Worm (Caenorhabditis elegans) whole organism, late embryonic: Measurements from ENCODE around the gene K10C2.14.

Experiments used
- F13H6.1 ChIP-seq: sonication (generic microtip); optimal IDR thresholded peaks from 2 replicates; lab custom pipeline; 2016; ENCODE audit warnings: missing genetic modification characterization, missing compliant biosample characterization
- che-1 ChIP-seq: sonication (generic microtip); optimal IDR thresholded peaks from 2 replicates; lab custom pipeline; 2016; ENCODE audit warnings: mild to moderate bottlenecking, missing genetic modification characterization, missing compliant biosample characterization
- hlh-15 ChIP-seq: sonication (generic microtip); optimal IDR thresholded peaks from 2 replicates; lab custom pipeline; 2016; ENCODE audit warnings: missing genetic modification characterization, missing compliant biosample characterization
- nfya-1 ChIP-seq: sonication (generic microtip); optimal IDR thresholded peaks from 2 replicates; lab custom pipeline; 2017; ENCODE audit warnings: missing genetic modification characterization, mild to moderate bottlenecking, missing compliant biosample characterization, antibody characterized with exemption, moderate library complexity
- nhr-11 ChIP-seq: fragments of 150-350 bp; optimal IDR thresholded peaks from 2 replicates; lab custom pipeline; 2014; ENCODE audit warnings: missing biosample characterization, missing genetic modification characterization
- nhr-232 ChIP-seq: sonication (generic microtip); optimal IDR thresholded peaks from 2 replicates; lab custom pipeline; 2016; ENCODE audit warnings: missing genetic modification characterization, missing compliant biosample characterization
- npax-4 ChIP-seq: sonication (generic microtip); optimal IDR thresholded peaks from 2 replicates; lab custom pipeline; 2016; ENCODE audit warnings: missing genetic modification characterization, missing compliant biosample characterization
- pag-3 ChIP-seq: sonication (generic microtip); optimal IDR thresholded peaks from 2 replicates; lab custom pipeline; 2016; ENCODE audit warnings: missing compliant biosample characterization, missing genetic modification characterization, borderline replicate concordance
- pax-1 ChIP-seq: fragments of 150-350 bp; optimal IDR thresholded peaks from 2 replicates; lab custom pipeline; 2014; ENCODE audit warnings: missing biosample characterization, missing genetic modification characterization
- sox-2 ChIP-seq: fragments of 200-800 bp; sonication (Bioruptor generic); IDR thresholded peaks from 2 replicates; pipeline ENCODE4 v1.3.6; 2022; ENCODE audit warnings: missing genetic modification reagents, missing genetic modification characterization, missing compliant biosample characterization
- sox-4 ChIP-seq: sonication (generic microtip); optimal IDR thresholded peaks from 2 replicates; lab custom pipeline; 2017; ENCODE audit warnings: mild to moderate bottlenecking, missing genetic modification characterization, inconsistent platforms, missing compliant biosample characterization
- unc-86 ChIP-seq: sonication (generic microtip); optimal IDR thresholded peaks from 2 replicates; lab custom pipeline; 2016; ENCODE audit warnings: missing genetic modification characterization, missing compliant biosample characterization

DNA sequence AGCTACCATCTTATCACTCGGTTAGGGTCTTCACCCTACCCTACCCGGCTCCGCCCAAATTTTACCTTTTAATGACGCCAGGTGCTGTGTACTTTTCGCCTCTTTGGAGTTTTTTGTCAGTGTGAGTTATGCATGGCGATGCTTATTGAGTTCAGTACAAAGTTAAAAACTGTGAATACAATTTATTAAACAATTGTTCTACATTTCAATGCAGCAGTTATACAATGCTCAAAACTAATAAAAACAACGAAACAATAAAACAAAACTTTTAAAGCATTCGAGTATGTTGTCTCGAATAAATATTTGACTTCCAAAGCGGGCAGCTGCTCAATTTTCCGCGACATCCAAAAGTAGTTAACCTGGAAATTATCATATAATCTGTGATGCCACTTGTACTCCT, 9.9 kb downstream of the K10C2.14 start, which contains the start of gene ctsa-2:
- TF ChIP-seq pag-3 (tag; lab: Kevin White, UChicago) (no peak), sox-2 (GFP tag; lab: Robert Waterston, UW) (no peak), nhr-11 (tag; lab: Kevin White, UChicago) (no peak), npax-4 (tag; lab: Kevin White, UChicago) (no peak), pax-1 (tag; lab: Kevin White, UChicago) (no peak), unc-86 (tag; lab: Kevin White, UChicago) (no peak), sox-4 (tag; lab: Kevin White, UChicago) (no peak), nfya-1 (no peak), hlh-15 (tag; lab: Kevin White, UChicago) (no peak), F13H6.1 (tag; lab: Kevin White, UChicago) (no peak), che-1 (tag; lab: Kevin White, UChicago) (no peak), nhr-232 (tag; lab: Kevin White, UChicago) (no peak)
